Fruit fly (Drosophila melanogaster): Measurements from ENCODE around the gene sgl.

dm6 chr3L:6961992-6962570 lies 2.5 kb downstream of the sgl start:
- TF ChIP-seq psq (optimal IDR thresholded peaks at IDR 0.05), result no peak
- no peak for TF ChIP-seq EcR (GFP tag; optimal IDR thresholded peaks at IDR 0.05)
- TF ChIP-seq pan (optimal IDR thresholded peaks at IDR 0.05), result no peak
- no peak for TF ChIP-seq Dll (optimal IDR thresholded peaks at IDR 0.05)
- TF ChIP-seq usp (GFP tag; optimal IDR thresholded peaks at IDR 0.05), result no peak

All from whole organism.